Worm (Caenorhabditis elegans): ENCODE results near the gene nlp-64.
"Not testable (repeated sequence)": the region's sequence is repeated elsewhere in the genome, so short reads cannot be mapped to it uniquely, and the experiment has no call there.

Gene nlp-64

ce11 chrX:301530-301929 is 9.6 kb downstream of the nlp-64 start, which contains the start of gene gcp-2.1:
gcp-2.1 (plus strand) TSS chrX:301830.
- TF ChIP-seq unc-62 (GFP tag; optimal IDR thresholded peaks at IDR 0.05), result no peak

- no peak for TF ChIP-seq unc-62 (GFP tag; optimal IDR thresholded peaks at IDR 0.05)
Observed at ce11 chrX:300250-300649, 10.9 kb downstream of the nlp-64 start.

- no peak for TF ChIP-seq unc-62 (GFP tag; optimal IDR thresholded peaks at IDR 0.05)
Observed at ce11 chrX:299090-299489, 12.0 kb downstream of the nlp-64 start.

ce11 chrX:296934-297333 is 14.2 kb downstream of the nlp-64 start, which contains the start of gene R57.2:
R57.2 (plus strand) TSS chrX:297234.
- no peak for TF ChIP-seq unc-62 (GFP tag; optimal IDR thresholded peaks at IDR 0.05)

ce11 chrX:295726-296125 is 15.4 kb downstream of the nlp-64 start:
- no peak for TF ChIP-seq unc-62 (GFP tag; optimal IDR thresholded peaks at IDR 0.05)

- TF ChIP-seq unc-62 (GFP tag; optimal IDR thresholded peaks at IDR 0.05), result not testable (repeated sequence)
Observed at ce11 chrX:286116-286515, 25.0 kb downstream of the nlp-64 start, which contains the start of gene Y47C4A.1. Y47C4A.1 (minus strand) TSS chrX:286216.

ce11 chrX:273912-274311 is 37.2 kb downstream of the nlp-64 start, which contains the start of gene Y108F1.5:
Y108F1.5 (minus strand) TSS chrX:274012.
- TF ChIP-seq unc-62 (GFP tag; optimal IDR thresholded peaks at IDR 0.05), result not testable (repeated sequence)

- no peak for TF ChIP-seq unc-62 (GFP tag; optimal IDR thresholded peaks at IDR 0.05)
Observed at ce11 chrX:271509-271908, 39.6 kb downstream of the nlp-64 start.
